Worm (Caenorhabditis elegans) whole organism, L1 larva: ENCODE data around the gene srd-20.

ENCODE experiments used
- C04F5.9 ChIP-seq: sonication (generic microtip); optimal IDR thresholded peaks from 2 replicates; lab custom pipeline; 2016; ENCODE audit warnings: missing genetic modification characterization, missing compliant biosample characterization
- C16A3.4 ChIP-seq: fragments of 150-350 bp; optimal IDR thresholded peaks from 2 replicates; lab custom pipeline; 2014; ENCODE audit warnings: missing biosample characterization, missing genetic modification characterization
- C34B4.2 ChIP-seq: sonication (generic microtip); optimal IDR thresholded peaks from 2 replicates; lab custom pipeline; 2017; ENCODE audit warnings: mild to moderate bottlenecking, missing genetic modification characterization, missing compliant biosample characterization
- Y116A8C.19 ChIP-seq: sonication (generic microtip); optimal IDR thresholded peaks from 2 replicates; lab custom pipeline; 2016; ENCODE audit warnings: missing compliant biosample characterization, missing genetic modification characterization, borderline replicate concordance
- aha-1 ChIP-seq: fragments of 150-350 bp; optimal IDR thresholded peaks from 2 replicates; lab custom pipeline; 2014; ENCODE audit warnings: missing biosample characterization, missing genetic modification characterization
- blmp-1 ChIP-seq: fragments of 150-350 bp; optimal IDR thresholded peaks from 2 replicates; lab custom pipeline; 2014; ENCODE audit warnings: missing biosample characterization, missing genetic modification characterization
- ceh-63 ChIP-seq: fragments of 200-800 bp; sonication (Bioruptor generic); optimal IDR thresholded peaks from 2 replicates; lab custom pipeline; 2018; ENCODE audit warnings: mild to moderate bottlenecking, missing genetic modification characterization, missing compliant biosample characterization
- ceh-82 ChIP-seq, 3 experiments: fragments of 150-350 bp in 1 of 3; sonication (generic microtip) in 2 of 3; optimal IDR thresholded peaks; 2 replicates each; lab custom pipeline; 2014 to 2017; ENCODE audit warnings: missing biosample characterization in 3 of 3, missing genetic modification characterization in 3 of 3
- ceh-90 ChIP-seq: sonication (generic microtip); optimal IDR thresholded peaks from 2 replicates; lab custom pipeline; 2016; ENCODE audit warnings: missing genetic modification characterization, missing compliant biosample characterization
- dpl-1 ChIP-seq, 3 experiments: fragments of 150-350 bp in 2 of 3; sonication (generic microtip) in 1 of 3; optimal IDR thresholded peaks; 2 replicates each; lab custom pipeline; 2014 to 2017; ENCODE audit warnings: missing biosample characterization in 3 of 3, missing genetic modification characterization in 3 of 3, missing genetic modification reagents in 3 of 3
- dsc-1 ChIP-seq: sonication (generic microtip); optimal IDR thresholded peaks from 2 replicates; lab custom pipeline; 2016; ENCODE audit warnings: mild to moderate bottlenecking, missing genetic modification characterization, missing compliant biosample characterization
- efl-3 ChIP-seq: fragments of 200-800 bp; sonication (Bioruptor generic); optimal IDR thresholded peaks from 2 replicates; lab custom pipeline; 2018; ENCODE audit warnings: mild to moderate bottlenecking, missing genetic modification characterization, missing compliant biosample characterization
- egl-13 ChIP-seq: sonication (generic microtip); optimal IDR thresholded peaks from 2 replicates; lab custom pipeline; 2016; ENCODE audit warnings: missing genotype, missing genetic modification reagents, missing genetic modification characterization, missing compliant biosample characterization
- elt-2 ChIP-seq: sonication (generic microtip); optimal IDR thresholded peaks from 2 replicates; lab custom pipeline; 2016; ENCODE audit warnings: missing genetic modification characterization, mild to moderate bottlenecking, inconsistent platforms, missing compliant biosample characterization, missing genetic modification reagents
- ets-5 ChIP-seq: fragments of 200-800 bp; sonication (Bioruptor generic); IDR thresholded peaks from 2 replicates; pipeline ENCODE4 v1.3.6; 2022; ENCODE audit warnings: missing genetic modification characterization, missing compliant biosample characterization
- fkh-10 ChIP-seq: sonication (generic microtip); optimal IDR thresholded peaks from 2 replicates; lab custom pipeline; 2017; ENCODE audit warnings: missing biosample characterization, missing genetic modification reagents, missing genetic modification characterization
- fkh-4 ChIP-seq: sonication (generic microtip); optimal IDR thresholded peaks from 2 replicates; lab custom pipeline; 2016; ENCODE audit warnings: missing compliant biosample characterization, missing genetic modification characterization, borderline replicate concordance
- fkh-8 ChIP-seq: sonication (generic microtip); optimal IDR thresholded peaks from 2 replicates; lab custom pipeline; 2016; ENCODE audit warnings: mild to moderate bottlenecking, missing genetic modification characterization, missing compliant biosample characterization
- grh-1 ChIP-seq: fragments of 200-800 bp; sonication (Bioruptor generic); IDR thresholded peaks from 2 replicates; pipeline ENCODE4 v1.3.6; 2022; ENCODE audit warnings: missing genetic modification reagents, missing genetic modification characterization, missing compliant biosample characterization
- hlh-4 ChIP-seq: sonication (generic microtip); optimal IDR thresholded peaks from 2 replicates; lab custom pipeline; 2016; ENCODE audit warnings: mild to moderate bottlenecking, missing genetic modification characterization, missing compliant biosample characterization
- hpl-2 ChIP-seq: fragments of 150-350 bp; optimal IDR thresholded peaks from 2 replicates; lab custom pipeline; 2014; ENCODE audit warnings: missing biosample characterization, missing genetic modification reagents, missing genetic modification characterization
- irx-1 ChIP-seq: sonication (generic microtip); optimal IDR thresholded peaks from 2 replicates; lab custom pipeline; 2016; ENCODE audit warnings: missing genetic modification characterization, missing compliant biosample characterization
- lin-13 ChIP-seq: fragments of 150-350 bp; optimal IDR thresholded peaks from 2 replicates; lab custom pipeline; 2014; ENCODE audit warnings: missing biosample characterization, missing genetic modification reagents, missing genetic modification characterization
- lin-14 ChIP-seq: fragments of 200-800 bp; sonication (Bioruptor generic); optimal IDR thresholded peaks from 2 replicates; lab custom pipeline; 2018; ENCODE audit warnings: mild to moderate bottlenecking, missing genetic modification characterization, moderate library complexity, missing compliant biosample characterization
- lin-35 ChIP-seq, 2 experiments: fragments of 150-350 bp; optimal IDR thresholded peaks; 2 replicates each; lab custom pipeline; 2014; ENCODE audit warnings: missing biosample characterization in 2 of 2, missing genetic modification characterization in 2 of 2, missing genetic modification reagents in 2 of 2
- lir-3 ChIP-seq: sonication (generic microtip); optimal IDR thresholded peaks from 2 replicates; lab custom pipeline; 2016; ENCODE audit warnings: mild to moderate bottlenecking, missing genetic modification characterization, moderate library complexity, missing compliant biosample characterization; ENCODE audit not compliant: poor library complexity
- mab-9 ChIP-seq: fragments of 200-800 bp; sonication (Bioruptor generic); IDR thresholded peaks from 2 replicates; pipeline ENCODE4 v1.3.6; 2022; ENCODE audit warnings: missing genetic modification reagents, missing genetic modification characterization, missing compliant biosample characterization
- nhr-12 ChIP-seq: sonication (generic microtip); optimal IDR thresholded peaks from 2 replicates; lab custom pipeline; 2017; ENCODE audit warnings: missing biosample characterization, missing genetic modification characterization
- nhr-20 ChIP-seq: sonication (generic microtip); optimal IDR thresholded peaks from 2 replicates; lab custom pipeline; 2016; ENCODE audit warnings: mild to moderate bottlenecking, missing genetic modification characterization, missing compliant biosample characterization
- nhr-237 ChIP-seq: fragments of 150-350 bp; optimal IDR thresholded peaks from 2 replicates; lab custom pipeline; 2014; ENCODE audit warnings: missing biosample characterization, missing genetic modification characterization
- nhr-47 ChIP-seq: sonication (generic microtip); optimal IDR thresholded peaks from 2 replicates; lab custom pipeline; 2016; ENCODE audit warnings: mild to moderate bottlenecking, missing genetic modification characterization, moderate library complexity, missing compliant biosample characterization
- nhr-76 ChIP-seq: sonication (generic microtip); optimal IDR thresholded peaks from 2 replicates; lab custom pipeline; 2017; ENCODE audit warnings: missing biosample characterization, missing genetic modification characterization
- nhr-77 ChIP-seq: fragments of 150-350 bp; optimal IDR thresholded peaks from 2 replicates; lab custom pipeline; 2014; ENCODE audit warnings: missing biosample characterization, missing genetic modification characterization
- nhr-85 ChIP-seq: sonication (generic microtip); peaks from one replicate; lab custom pipeline; 2016; ENCODE audit warnings: missing genetic modification characterization, inconsistent platforms, missing compliant biosample characterization
- pag-3 ChIP-seq: sonication (generic microtip); optimal IDR thresholded peaks from 2 replicates; lab custom pipeline; 2017; ENCODE audit warnings: missing genetic modification characterization, mild to moderate bottlenecking, missing compliant biosample characterization, antibody characterized with exemption, borderline replicate concordance; ENCODE audit not compliant: insufficient read depth
- pqm-1 ChIP-seq: sonication (generic microtip); optimal IDR thresholded peaks from 3 replicates; lab custom pipeline; 2017; ENCODE audit warnings: missing biosample characterization, missing genetic modification characterization
- rnt-1 ChIP-seq: sonication (generic microtip); optimal IDR thresholded peaks from 2 replicates; lab custom pipeline; 2016; ENCODE audit warnings: mild to moderate bottlenecking, missing genetic modification characterization, moderate library complexity, missing compliant biosample characterization
- skn-1 ChIP-seq: fragments of 150-350 bp; optimal IDR thresholded peaks from 2 replicates; lab custom pipeline; 2014; ENCODE audit warnings: missing biosample characterization, missing genetic modification characterization
- snpc-4 ChIP-seq: fragments of 150-350 bp; optimal IDR thresholded peaks from 2 replicates; lab custom pipeline; 2014; ENCODE audit warnings: missing biosample characterization, missing genetic modification characterization
- snu-23 ChIP-seq: sonication (generic microtip); optimal IDR thresholded peaks from 2 replicates; lab custom pipeline; 2016; ENCODE audit warnings: missing genetic modification characterization, missing compliant biosample characterization
- sox-4 ChIP-seq: sonication (generic microtip); optimal IDR thresholded peaks from 2 replicates; lab custom pipeline; 2016; ENCODE audit warnings: missing genetic modification characterization, missing compliant biosample characterization
- sup-37 ChIP-seq: fragments of 200-800 bp; sonication (Bioruptor generic); optimal IDR thresholded peaks from 2 replicates; lab custom pipeline; 2018; ENCODE audit warnings: mild to moderate bottlenecking, missing genetic modification characterization, missing compliant biosample characterization
- swsn-7 ChIP-seq: sonication (generic microtip); optimal IDR thresholded peaks from 2 replicates; lab custom pipeline; 2016; ENCODE audit warnings: missing genetic modification characterization, missing compliant biosample characterization
- tbx-2 ChIP-seq: sonication (generic microtip); optimal IDR thresholded peaks from 2 replicates; lab custom pipeline; 2016; ENCODE audit warnings: missing genetic modification characterization, missing compliant biosample characterization
- tlp-1 ChIP-seq: fragments of 150-350 bp; optimal IDR thresholded peaks from 2 replicates; lab custom pipeline; 2014; ENCODE audit warnings: missing biosample characterization, missing genetic modification characterization
- unc-30 ChIP-seq: sonication (generic microtip); optimal IDR thresholded peaks from 2 replicates; lab custom pipeline; 2017; ENCODE audit warnings: missing biosample characterization, missing genetic modification characterization
- unc-62 ChIP-seq: fragments of 150-350 bp; optimal IDR thresholded peaks from 2 replicates; lab custom pipeline; 2014; ENCODE audit warnings: missing biosample characterization, missing genetic modification reagents, missing genetic modification characterization
- unc-86 ChIP-seq: sonication (generic microtip); optimal IDR thresholded peaks from 2 replicates; lab custom pipeline; 2016; ENCODE audit warnings: missing genetic modification characterization, missing compliant biosample characterization
- unc-98 ChIP-seq: fragments of 200-800 bp; sonication (Bioruptor generic); IDR thresholded peaks from 2 replicates; pipeline ENCODE4 v1.3.6; 2022; ENCODE audit warnings: missing genetic modification characterization, missing compliant biosample characterization
- vab-15 ChIP-seq: sonication (generic microtip); optimal IDR thresholded peaks from 2 replicates; lab custom pipeline; 2017; ENCODE audit warnings: missing genotype, mild to moderate bottlenecking, missing genetic modification characterization, missing compliant biosample characterization
- xbp-1 ChIP-seq: sonication (generic microtip); optimal IDR thresholded peaks from 2 replicates; lab custom pipeline; 2016; ENCODE audit warnings: missing genetic modification characterization, missing compliant biosample characterization
- zag-1 ChIP-seq: fragments of 150-350 bp; optimal IDR thresholded peaks from 2 replicates; lab custom pipeline; 2014; ENCODE audit warnings: missing biosample characterization, missing genetic modification characterization
- ztf-11 ChIP-seq, 2 experiments: sonication (generic microtip); optimal IDR thresholded peaks; 2 replicates each; lab custom pipeline; 2016 to 2017; ENCODE audit warnings: missing genetic modification characterization in 2 of 2, missing biosample characterization in 1 of 2, missing compliant biosample characterization in 1 of 2
- ztf-4 ChIP-seq: fragments of 150-350 bp; optimal IDR thresholded peaks from 2 replicates; lab custom pipeline; 2014; ENCODE audit warnings: missing biosample characterization, missing genetic modification characterization

The srd-20 gene

DNA sequence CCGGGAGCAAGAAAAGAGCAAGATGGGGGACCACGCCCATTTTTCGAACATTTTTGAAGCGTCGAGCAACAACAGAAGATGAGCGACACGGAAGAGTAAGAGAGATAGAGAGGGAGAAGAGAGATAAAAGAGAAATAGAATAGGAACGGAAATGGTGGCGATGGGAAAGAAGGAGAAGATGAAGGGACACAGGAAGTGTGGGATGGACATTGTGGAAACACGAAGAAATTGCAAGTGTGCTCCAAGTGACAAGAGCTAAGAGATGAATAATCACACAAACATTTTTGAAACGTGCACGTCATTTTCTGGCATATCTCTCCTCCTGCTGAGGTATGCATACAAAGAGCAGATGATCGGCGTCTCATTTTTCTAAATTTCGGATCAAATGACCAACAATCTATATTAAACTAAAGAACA is 24.8 kb upstream of the srd-20 start:
- TF ChIP-seq irx-1 (no peak), snpc-4 (tag; lab: Kevin White, UChicago) (peak; percentile 8), nhr-12 (tag; lab: Kevin White, UChicago) (no peak), vab-15 (no peak), lin-35 (GFP tag; optimal IDR thresholded peaks at IDR 0.05; lab: Kevin White, UChicago) (peak in 1 of 2 experiments; percentile 1), ceh-82 (tag; optimal IDR thresholded peaks at IDR 0.05; lab: Kevin White, UChicago) (peak in 1 of 3 experiments; percentile 22), C34B4.2 (tag; lab: Kevin White, UChicago) (no peak), efl-3 (GFP tag; lab: Kevin White, UChicago) (no peak), ceh-63 (GFP tag; lab: Kevin White, UChicago) (no peak), ets-5 (GFP tag; lab: Robert Waterston, UW) (no peak), unc-86 (tag; lab: Kevin White, UChicago) (no peak), Y116A8C.19 (tag; lab: Kevin White, UChicago) (no peak), nhr-237 (no peak), grh-1 (GFP tag; lab: Robert Waterston, UW) (no peak), xbp-1 (no peak), ztf-4 (tag; lab: Kevin White, UChicago) (no peak), fkh-4 (tag; lab: Kevin White, UChicago) (no peak), dpl-1 (GFP tag; optimal IDR thresholded peaks at IDR 0.05; lab: Kevin White, UChicago) (no peak), pag-3 (tag; lab: Kevin White, UChicago) (peak; percentile 57), rnt-1 (tag; lab: Kevin White, UChicago) (peak; percentile 15), ceh-90 (tag; lab: Kevin White, UChicago) (no peak), mab-9 (GFP tag; lab: Robert Waterston, UW) (no peak), nhr-47 (peak; percentile 22), dsc-1 (tag; lab: Kevin White, UChicago) (no peak), aha-1 (no peak), lin-13 (GFP tag; lab: Kevin White, UChicago) (no peak), blmp-1 (tag; lab: Kevin White, UChicago) (no peak), skn-1 (no peak), nhr-77 (tag; lab: Kevin White, UChicago) (no peak), swsn-7 (tag; lab: Kevin White, UChicago) (no peak), snu-23 (GFP tag; lab: Kevin White, UChicago) (peak; percentile 1), hlh-4 (tag; lab: Kevin White, UChicago) (no peak), nhr-76 (no peak), unc-62 (GFP tag; lab: Kevin White, UChicago) (no peak), elt-2 (tag; lab: Kevin White, UChicago) (no peak), unc-98 (no peak), fkh-8 (tag; lab: Kevin White, UChicago) (peak; percentile 16), nhr-85 (tag; lab: Kevin White, UChicago) (no peak), egl-13 (no peak), sox-4 (tag; lab: Kevin White, UChicago) (no peak), tlp-1 (tag; lab: Kevin White, UChicago) (no peak), nhr-20 (tag; lab: Kevin White, UChicago) (no peak), C04F5.9 (no peak), unc-30 (no peak), fkh-10 (no peak), pqm-1 (tag; lab: Kevin White, UChicago) (no peak), sup-37 (GFP tag; lab: Kevin White, UChicago) (no peak), lir-3 (tag; lab: Kevin White, UChicago) (no peak), lin-14 (GFP tag; lab: Kevin White, UChicago) (peak; percentile 89), ztf-11 (tag; optimal IDR thresholded peaks at IDR 0.05; lab: Kevin White, UChicago) (no peak), C16A3.4 (tag; lab: Kevin White, UChicago) (no peak), hpl-2 (no peak), zag-1 (tag; lab: Kevin White, UChicago) (no peak), tbx-2 (tag; lab: Kevin White, UChicago) (peak; percentile 6)
